Fruit fly (Drosophila melanogaster) Kc167 (cell line): ENCODE measurements around the gene obst-F.

Experiments
- Myc ChIP-seq: fragments of >200 bp; optimal IDR thresholded peaks from 2 replicates; lab custom pipeline; 2017; ENCODE audit warnings: missing external identifiers
- Sin3A ChIP-seq: fragments of >200 bp; optimal IDR thresholded peaks from 2 replicates; lab custom pipeline; 2018; ENCODE audit warnings: missing external identifiers
- h ChIP-seq: fragments of >200 bp; optimal IDR thresholded peaks from 3 replicates; lab custom pipeline; 2018; ENCODE audit warnings: missing external identifiers
- insv ChIP-seq: fragments of >200 bp; optimal IDR thresholded peaks from 3 replicates; lab custom pipeline; 2018; ENCODE audit warnings: missing external identifiers
- psq ChIP-seq: fragments of >200 bp; optimal IDR thresholded peaks from 2 replicates; lab custom pipeline; 2017; ENCODE audit warnings: missing external identifiers
- ttk ChIP-seq: sonication (Bioruptor generic); optimal IDR thresholded peaks from 2 replicates; lab custom pipeline; 2017; ENCODE audit warnings: missing external identifiers

obst-F gene

dm6 chr3L:20185206-20185868, 16.1 kb downstream of the obst-F start:
- no peak for TF ChIP-seq insv
- TF ChIP-seq Myc (lab: Kevin White, UChicago), result no peak
- TF ChIP-seq psq (lab: Kevin White, UChicago), result no peak
- TF ChIP-seq ttk (lab: Kevin White, UChicago), result no peak
- no peak for TF ChIP-seq Sin3A (lab: Kevin White, UChicago)
- TF ChIP-seq h (lab: Kevin White, UChicago), result no peak

DNA sequence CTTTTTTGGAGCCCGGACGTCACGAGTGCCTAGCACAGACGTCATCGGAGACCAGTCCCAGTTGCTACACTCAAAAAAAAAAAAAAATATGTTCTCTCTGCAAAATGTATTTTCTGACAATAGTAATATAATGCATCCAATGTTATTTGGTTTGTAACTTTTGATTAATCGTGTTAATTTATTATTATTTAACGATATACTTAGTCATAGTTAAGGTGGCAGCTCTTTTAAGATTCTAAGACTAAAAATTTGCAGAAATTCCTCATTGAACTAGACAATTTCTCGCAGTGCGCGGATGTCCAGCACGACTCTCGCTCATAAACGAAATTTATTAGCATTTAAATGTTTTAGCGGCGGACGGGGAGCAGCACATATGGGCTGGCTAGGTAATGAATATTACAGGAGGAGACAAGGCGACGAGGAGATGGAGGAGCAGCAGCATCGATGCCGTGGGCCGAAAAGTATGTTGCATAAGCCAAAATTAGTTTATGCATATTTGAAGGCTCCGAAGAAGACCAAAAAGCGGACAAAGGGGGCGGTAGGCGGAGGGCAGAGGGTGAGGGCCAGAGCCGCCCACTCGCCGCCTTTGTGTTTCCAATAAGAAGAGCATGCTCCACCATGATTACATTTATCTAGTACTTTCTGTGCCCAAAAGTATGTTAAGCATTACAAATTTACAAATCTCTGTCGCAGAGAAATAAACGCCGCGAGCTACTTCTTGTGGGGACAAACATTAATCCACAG, 17.9 kb downstream of the obst-F start:
- TF ChIP-seq Myc (lab: Kevin White, UChicago) (no peak), insv (no peak), psq (lab: Kevin White, UChicago) (no peak), ttk (lab: Kevin White, UChicago) (no peak)

DNA sequence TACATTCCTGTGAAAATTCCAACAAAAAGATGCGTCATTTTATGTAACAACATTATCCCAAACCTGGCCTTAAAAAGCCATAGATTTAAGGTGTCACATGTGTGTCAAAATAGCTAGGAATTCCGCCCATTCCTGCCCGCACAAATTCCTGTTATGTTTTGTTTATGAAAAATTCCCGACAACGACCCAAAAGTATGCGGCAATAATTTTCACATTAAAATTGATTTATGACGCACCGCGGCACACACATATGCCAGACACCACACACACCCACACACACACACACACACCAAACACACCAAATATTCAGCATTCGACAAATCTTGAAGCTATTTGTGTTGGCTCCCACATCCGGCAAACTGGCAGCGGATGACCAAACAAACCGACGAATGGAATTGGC, 18.6 kb downstream of the obst-F start:
- TF ChIP-seq Myc (lab: Kevin White, UChicago), result no peak
- TF ChIP-seq h (lab: Kevin White, UChicago), result no peak
- TF ChIP-seq ttk (lab: Kevin White, UChicago), result no peak

- no peak for TF ChIP-seq ttk (lab: Kevin White, UChicago)
- no peak for TF ChIP-seq psq (lab: Kevin White, UChicago)
- no peak for TF ChIP-seq Myc (lab: Kevin White, UChicago)
- TF ChIP-seq h (lab: Kevin White, UChicago), result no peak
- no peak for TF ChIP-seq insv
- no peak for TF ChIP-seq Sin3A (lab: Kevin White, UChicago)
Measured at dm6 chr3L:20178101-20178500, 23.3 kb downstream of the obst-F start.

dm6 chr3L:20177697-20178096, 23.7 kb downstream of the obst-F start:
- TF ChIP-seq ttk (lab: Kevin White, UChicago) (no peak), Myc (lab: Kevin White, UChicago) (no peak), insv (no peak), Sin3A (lab: Kevin White, UChicago) (no peak), h (lab: Kevin White, UChicago) (no peak), psq (lab: Kevin White, UChicago) (no peak)

DNA sequence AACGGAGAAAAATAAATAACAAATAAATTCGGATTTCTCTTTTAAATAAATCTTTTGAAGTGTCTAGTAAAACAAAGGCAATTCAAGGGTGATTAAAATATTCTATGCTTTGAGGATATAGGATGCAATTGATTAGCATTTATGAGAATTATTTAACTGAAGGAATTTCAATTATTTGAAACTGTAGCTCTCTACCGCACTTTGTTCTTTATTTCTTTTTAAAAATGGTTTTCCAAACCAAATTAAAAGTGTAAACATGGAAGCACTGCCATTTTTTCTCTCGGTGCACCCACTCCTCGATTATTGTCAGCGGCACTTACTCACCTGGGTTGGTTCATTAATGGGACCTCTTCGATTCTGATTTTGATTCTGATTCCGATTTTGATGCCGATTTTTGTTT, 33.3 kb downstream of the obst-F start:
- no peak for TF ChIP-seq psq (lab: Kevin White, UChicago)
- no peak for TF ChIP-seq h (lab: Kevin White, UChicago)
- TF ChIP-seq Sin3A (lab: Kevin White, UChicago), result no peak
- TF ChIP-seq ttk (lab: Kevin White, UChicago), result no peak
- TF ChIP-seq Myc (lab: Kevin White, UChicago), result no peak
- no peak for TF ChIP-seq insv
